Fruit fly (Drosophila melanogaster) whole organism, prepupa: ENCODE data around the gene CG5707.

Experiments
- Blimp-1 ChIP-seq: fragments of 200-800 bp; sonication (Bioruptor generic); optimal IDR thresholded peaks from 3 replicates; lab custom pipeline; 2017; ENCODE audit warnings: missing biosample characterization, missing genetic modification characterization, mild to moderate bottlenecking, moderate library complexity, missing genetic modification reagents
- CG10631 ChIP-seq: fragments of 200-800 bp; sonication (Bioruptor generic); optimal IDR thresholded peaks from 2 replicates; lab custom pipeline; 2016; ENCODE audit warnings: missing biosample characterization, missing genetic modification characterization
- CG10669 ChIP-seq: fragments of 200-800 bp; sonication (Bioruptor generic); optimal IDR thresholded peaks from 3 replicates; lab custom pipeline; 2018; ENCODE audit warnings: missing biosample characterization, mild to moderate bottlenecking, missing genetic modification characterization, moderate library complexity
- CG11294 ChIP-seq: fragments of 200-800 bp; sonication (Bioruptor generic); IDR thresholded peaks from 2 replicates; pipeline ENCODE4 v1.3.6; 2022; ENCODE audit warnings: missing biosample characterization, missing genetic modification characterization
- CG11762 ChIP-seq: fragments of 200-800 bp; sonication (Bioruptor generic); optimal IDR thresholded peaks from 3 replicates; lab custom pipeline; 2016; ENCODE audit warnings: missing biosample characterization, missing genetic modification characterization; ENCODE audit not compliant: insufficient read depth
- CG11902 ChIP-seq: fragments of 200-800 bp; sonication (Bioruptor generic); optimal IDR thresholded peaks from 3 replicates; lab custom pipeline; 2016; ENCODE audit warnings: missing biosample characterization, missing genetic modification characterization
- CG1621 ChIP-seq: fragments of 200-800 bp; sonication (Bioruptor generic); optimal IDR thresholded peaks from 3 replicates; lab custom pipeline; 2018; ENCODE audit warnings: missing biosample characterization, mild to moderate bottlenecking, missing genetic modification characterization
- CG16779 ChIP-seq: fragments of 200-800 bp; sonication (Bioruptor generic); optimal IDR thresholded peaks from 3 replicates; lab custom pipeline; 2017; ENCODE audit warnings: missing biosample characterization, mild to moderate bottlenecking, missing genetic modification characterization
- CG3032 ChIP-seq: fragments of 200-800 bp; optimal IDR thresholded peaks from 2 replicates; lab custom pipeline; 2019; ENCODE audit warnings: missing biosample characterization, mild to moderate bottlenecking, missing genetic modification characterization, moderate library complexity
- CG31627 ChIP-seq: fragments of 200-800 bp; sonication (Bioruptor generic); optimal IDR thresholded peaks from 3 replicates; lab custom pipeline; 2016; ENCODE audit warnings: missing biosample characterization, missing genetic modification characterization
- CG32006 ChIP-seq: fragments of 200-800 bp; sonication (Bioruptor generic); optimal IDR thresholded peaks from 3 replicates; lab custom pipeline; 2017; ENCODE audit warnings: missing biosample characterization, mild to moderate bottlenecking, missing genetic modification characterization
- CG34406 ChIP-seq: fragments of 200-800 bp; sonication (Bioruptor generic); optimal IDR thresholded peaks from 3 replicates; lab custom pipeline; 2016; ENCODE audit warnings: missing biosample characterization, missing genetic modification characterization
- CG3919 ChIP-seq: fragments of 200-800 bp; sonication (Bioruptor generic); optimal IDR thresholded peaks from 3 replicates; lab custom pipeline; 2016; ENCODE audit warnings: missing biosample characterization, missing genetic modification characterization
- CG4318 ChIP-seq: fragments of 200-800 bp; sonication (Bioruptor generic); optimal IDR thresholded peaks from 3 replicates; lab custom pipeline; 2017; ENCODE audit warnings: missing biosample characterization, mild to moderate bottlenecking, missing genetic modification characterization
- CG6163 ChIP-seq: fragments of 200-800 bp; sonication (Bioruptor generic); IDR thresholded peaks from 3 replicates; pipeline ENCODE4 v1.3.6; 2022; ENCODE audit warnings: missing biosample characterization, missing genetic modification characterization
- CG6808 ChIP-seq: fragments of 200-800 bp; sonication (Bioruptor generic); optimal IDR thresholded peaks from 3 replicates; lab custom pipeline; 2017; ENCODE audit warnings: missing biosample characterization, missing genetic modification characterization, mild to moderate bottlenecking, moderate library complexity, missing genetic modification reagents
- CG7368 ChIP-seq: fragments of 200-800 bp; sonication (Bioruptor generic); optimal IDR thresholded peaks from 3 replicates; lab custom pipeline; 2016; ENCODE audit warnings: missing biosample characterization, missing genetic modification characterization
- CG8119 ChIP-seq: fragments of 200-800 bp; sonication (Bioruptor generic); IDR thresholded peaks from 3 replicates; pipeline ENCODE4 v1.3.6; 2022; ENCODE audit warnings: missing biosample characterization, missing genetic modification characterization
- CG8319 ChIP-seq: fragments of 200-800 bp; sonication (Bioruptor generic); optimal IDR thresholded peaks from 3 replicates; lab custom pipeline; 2016; ENCODE audit warnings: missing biosample characterization, missing genetic modification characterization
- CG8632 ChIP-seq: fragments of 200-800 bp; sonication (Bioruptor generic); optimal IDR thresholded peaks from 3 replicates; lab custom pipeline; 2016; ENCODE audit warnings: missing biosample characterization, missing genetic modification characterization
- CG9139 ChIP-seq: fragments of 200-800 bp; sonication (Bioruptor generic); optimal IDR thresholded peaks from 3 replicates; lab custom pipeline; 2017; ENCODE audit warnings: missing biosample characterization, mild to moderate bottlenecking, missing genetic modification characterization
- Eip78C ChIP-seq: fragments of 200-800 bp; sonication (Bioruptor generic); peaks from one replicate; lab custom pipeline; 2016; ENCODE audit warnings: missing biosample characterization, missing genetic modification characterization
- Eip93F ChIP-seq: fragments of 200-800 bp; sonication (Bioruptor generic); optimal IDR thresholded peaks from 2 replicates; lab custom pipeline; 2016; ENCODE audit warnings: missing biosample characterization, mild to moderate bottlenecking, missing genetic modification characterization
- Ets21C ChIP-seq: fragments of 200-800 bp; sonication (Bioruptor generic); optimal IDR thresholded peaks from 3 replicates; lab custom pipeline; 2016; ENCODE audit warnings: missing biosample characterization, missing genetic modification characterization
- Ets96B ChIP-seq: fragments of 200-800 bp; optimal IDR thresholded peaks from 2 replicates; lab custom pipeline; 2019; ENCODE audit warnings: missing biosample characterization, mild to moderate bottlenecking, missing genetic modification characterization, moderate library complexity
- Lpt ChIP-seq: fragments of 200-800 bp; sonication (Bioruptor generic); optimal IDR thresholded peaks from 3 replicates; lab custom pipeline; 2016; ENCODE audit warnings: missing biosample characterization, missing genetic modification characterization
- Met ChIP-seq: fragments of 200-800 bp; sonication (Bioruptor generic); optimal IDR thresholded peaks from 3 replicates; lab custom pipeline; 2016; ENCODE audit warnings: missing biosample characterization, missing genetic modification characterization
- Smox ChIP-seq: fragments of 200-800 bp; sonication (Bioruptor generic); optimal IDR thresholded peaks from 3 replicates; lab custom pipeline; 2016; ENCODE audit warnings: missing biosample characterization, missing genetic modification characterization
- Sox14 ChIP-seq: fragments of 200-800 bp; sonication (Bioruptor generic); optimal IDR thresholded peaks from 3 replicates; lab custom pipeline; 2016; ENCODE audit warnings: missing biosample characterization, missing genetic modification characterization
- Sox15 ChIP-seq: fragments of 200-800 bp; sonication (Bioruptor generic); optimal IDR thresholded peaks from 3 replicates; lab custom pipeline; 2016; ENCODE audit warnings: missing biosample characterization, missing genetic modification characterization
- cyc ChIP-seq: fragments of 200-800 bp; sonication (Bioruptor generic); optimal IDR thresholded peaks from 3 replicates; lab custom pipeline; 2016; ENCODE audit warnings: missing biosample characterization, missing genetic modification characterization
- dac ChIP-seq: fragments of 200-800 bp; sonication (Bioruptor generic); optimal IDR thresholded peaks from 2 replicates; lab custom pipeline; 2017; ENCODE audit warnings: missing biosample characterization, mild to moderate bottlenecking, missing genetic modification characterization
- dsx ChIP-seq: fragments of 200-800 bp; optimal IDR thresholded peaks from 3 replicates; lab custom pipeline; 2019; ENCODE audit warnings: missing biosample characterization, mild to moderate bottlenecking, missing genetic modification characterization, moderate library complexity; ENCODE audit not compliant: poor library complexity, severe bottlenecking
- eg ChIP-seq: fragments of 200-800 bp; sonication (Bioruptor generic); IDR thresholded peaks from 3 replicates; pipeline ENCODE4 v1.3.6; 2022; ENCODE audit warnings: missing biosample characterization, missing genetic modification characterization
- fd59A ChIP-seq: fragments of 200-800 bp; sonication (Bioruptor generic); optimal IDR thresholded peaks from 2 replicates; lab custom pipeline; 2017; ENCODE audit warnings: missing biosample characterization, mild to moderate bottlenecking, missing genetic modification characterization, missing genetic modification reagents
- fd85E ChIP-seq: fragments of 200-800 bp; sonication (Bioruptor generic); optimal IDR thresholded peaks from 3 replicates; lab custom pipeline; 2016; ENCODE audit warnings: missing biosample characterization, missing genetic modification characterization
- fkh ChIP-seq: fragments of 200-800 bp; sonication (Bioruptor generic); optimal IDR thresholded peaks from 3 replicates; lab custom pipeline; 2017; ENCODE audit warnings: missing biosample characterization, mild to moderate bottlenecking, missing genetic modification characterization, moderate library complexity
- net ChIP-seq: fragments of 200-800 bp; sonication (Bioruptor generic); optimal IDR thresholded peaks from 3 replicates; lab custom pipeline; 2016; ENCODE audit warnings: missing biosample characterization, missing genetic modification characterization
- pdm3 ChIP-seq: fragments of 200-800 bp; sonication (Bioruptor generic); optimal IDR thresholded peaks from 3 replicates; lab custom pipeline; 2016; ENCODE audit warnings: missing biosample characterization, missing genetic modification characterization
- spab ChIP-seq: fragments of 200-800 bp; sonication (Bioruptor generic); optimal IDR thresholded peaks from 2 replicates; lab custom pipeline; 2017; ENCODE audit warnings: missing biosample characterization, mild to moderate bottlenecking, missing genetic modification characterization, missing genetic modification reagents
- vri ChIP-seq: fragments of 200-800 bp; sonication (Bioruptor generic); optimal IDR thresholded peaks from 3 replicates; lab custom pipeline; 2016; ENCODE audit warnings: missing biosample characterization, mild to moderate bottlenecking, missing genetic modification characterization

The CG5707 gene

DNA sequence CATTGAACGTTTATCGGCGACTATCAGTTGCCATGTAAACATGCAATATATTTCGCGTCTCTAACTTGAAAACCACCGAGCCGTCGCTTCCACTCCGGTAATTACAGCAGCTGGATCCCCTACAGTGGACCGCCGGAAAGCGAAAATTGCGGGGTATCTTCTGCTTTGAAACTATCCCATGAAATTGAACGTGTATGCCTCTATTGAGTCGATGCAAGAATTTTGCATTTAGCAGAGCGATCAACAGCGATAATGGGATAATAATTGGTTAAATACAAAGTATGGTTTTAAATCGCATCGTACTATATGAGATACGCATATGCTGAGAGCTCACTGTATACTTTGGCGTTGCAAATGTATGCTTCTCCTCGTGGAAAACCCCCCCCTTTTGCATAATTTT, 47.0 kb downstream of the CG5707 start (continued):
- TF ChIP-seq Eip93F (GFP tag; lab: Kevin White, UChicago) (no peak), CG16779 (no peak), CG6163 (no peak), CG1621 (tag; lab: Kevin White, UChicago) (no peak), CG8119 (peak; percentile 53; the same call in 1 of the 3 replicates), CG4318 (GFP tag; lab: Kevin White, UChicago) (peak; percentile 53), spab (GFP tag; lab: Kevin White, UChicago) (no peak), CG32006 (GFP tag; lab: Kevin White, UChicago) (peak; percentile 75), CG8632 (GFP tag; lab: Kevin White, UChicago) (no peak), CG11294 (no peak), Smox (no peak), CG3919 (no peak), CG3032 (tag; lab: Kevin White, UChicago) (no peak), Sox15 (GFP tag; lab: Kevin White, UChicago) (no peak), Met (GFP tag; lab: Kevin White, UChicago) (no peak), Blimp-1 (no peak), CG7368 (GFP tag; lab: Kevin White, UChicago) (no peak), pdm3 (GFP tag; lab: Kevin White, UChicago) (peak; percentile 26), Ets21C (GFP tag; lab: Kevin White, UChicago) (no peak), Ets96B (no peak), fd85E (no peak), CG10631 (GFP tag; lab: Kevin White, UChicago) (no peak), CG11762 (GFP tag; lab: Kevin White, UChicago) (no peak), cyc (GFP tag; lab: Kevin White, UChicago) (no peak), CG11902 (GFP tag; lab: Kevin White, UChicago) (no peak), net (GFP tag; lab: Kevin White, UChicago) (peak; percentile 7), CG10669 (GFP tag; lab: Kevin White, UChicago) (no peak), CG9139 (GFP tag; lab: Kevin White, UChicago) (no peak), eg (GFP tag; lab: Robert Waterston, UW) (peak; percentile 52; the same call in 1 of the 3 replicates), CG8319 (GFP tag; lab: Kevin White, UChicago) (no peak), fd59A (GFP tag; lab: Kevin White, UChicago) (no peak), Lpt (GFP tag; lab: Kevin White, UChicago) (no peak), Eip78C (GFP tag; lab: Kevin White, UChicago) (peak; percentile 13), vri (no peak), fkh (GFP tag; lab: Kevin White, UChicago) (no peak), CG6808 (GFP tag; lab: Kevin White, UChicago) (no peak), CG34406 (GFP tag; lab: Kevin White, UChicago) (no peak), CG31627 (GFP tag; lab: Kevin White, UChicago) (no peak), dsx (GFP tag; lab: Kevin White, UChicago) (peak; percentile 33), dac (GFP tag; lab: Kevin White, UChicago) (peak; percentile 49)

DNA sequence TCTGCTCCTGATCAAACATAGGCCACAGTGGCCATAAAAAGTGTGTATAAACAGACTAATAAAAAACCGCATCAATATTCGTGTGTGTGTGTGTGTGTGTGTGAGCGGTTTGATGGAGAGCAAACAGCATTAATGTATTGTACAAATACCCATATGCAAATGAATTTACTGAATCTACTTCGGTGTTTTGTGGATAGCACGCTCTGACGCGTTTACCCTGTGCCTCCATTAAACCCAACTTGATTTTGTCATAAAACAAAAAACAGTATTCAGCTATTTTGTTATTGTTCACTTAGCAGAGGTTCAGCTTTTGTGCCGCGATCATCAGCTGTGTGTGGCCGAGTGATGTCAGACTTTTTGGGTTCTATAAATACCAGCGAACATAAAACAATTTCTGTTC, 47.7 kb downstream of the CG5707 start:
- TF ChIP-seq Sox14 (GFP tag; lab: Kevin White, UChicago): no peak
